Fruit fly (Drosophila melanogaster) whole organism, embryonic: ENCODE results near the gene CG11655.

Experiments used
- CG10267 ChIP-seq: fragments of 200-800 bp; sonication (Bioruptor generic); optimal IDR thresholded peaks from 2 replicates; lab custom pipeline; 2018; ENCODE audit warnings: missing biosample characterization, mild to moderate bottlenecking, missing genetic modification characterization, moderate library complexity
- CG10274 ChIP-seq: fragments of 200-800 bp; sonication (Bioruptor generic); optimal IDR thresholded peaks from 3 replicates; lab custom pipeline; 2017; ENCODE audit warnings: missing biosample characterization, mild to moderate bottlenecking, missing genetic modification characterization
- CG10543 ChIP-seq: fragments of 200-800 bp; sonication (Bioruptor generic); optimal IDR thresholded peaks from 3 replicates; lab custom pipeline; 2017; ENCODE audit warnings: missing biosample characterization, mild to moderate bottlenecking, missing genetic modification characterization, moderate library complexity
- CG10654 ChIP-seq: fragments of 200-800 bp; sonication (Bioruptor generic); optimal IDR thresholded peaks from 2 replicates; lab custom pipeline; 2016; ENCODE audit warnings: missing biosample characterization, missing genetic modification characterization
- CG11085 ChIP-seq: fragments of 200-800 bp; sonication (Bioruptor generic); IDR thresholded peaks from 2 replicates; pipeline ENCODE4 v1.3.6; 2022; ENCODE audit warnings: missing biosample characterization, missing genetic modification characterization
- CG11398 ChIP-seq: fragments of 200-800 bp; sonication (Bioruptor generic); optimal IDR thresholded peaks from 2 replicates; lab custom pipeline; 2016; ENCODE audit warnings: missing biosample characterization, missing genetic modification characterization
- CG11560 ChIP-seq: fragments of 200-800 bp; sonication (Bioruptor generic); IDR thresholded peaks from 3 replicates; pipeline ENCODE4 v1.3.6; 2022; ENCODE audit warnings: missing biosample characterization, missing genetic modification characterization
- CG11723 ChIP-seq: fragments of 200-800 bp; sonication (Bioruptor generic); optimal IDR thresholded peaks from 2 replicates; lab custom pipeline; 2017; ENCODE audit warnings: missing biosample characterization, mild to moderate bottlenecking, missing genetic modification characterization
- CG13894 ChIP-seq: fragments of 200-800 bp; sonication (Bioruptor generic); optimal IDR thresholded peaks from 3 replicates; lab custom pipeline; 2018; ENCODE audit warnings: missing biosample characterization, mild to moderate bottlenecking, missing genetic modification characterization, moderate library complexity
- CG14441 ChIP-seq: fragments of 200-800 bp; sonication (Bioruptor generic); IDR thresholded peaks from 2 replicates; pipeline ENCODE4 v1.3.6; 2022; ENCODE audit warnings: missing biosample characterization, missing genetic modification characterization
- CG15696 ChIP-seq: fragments of 200-800 bp; sonication (Bioruptor generic); optimal IDR thresholded peaks from 2 replicates; lab custom pipeline; 2019; ENCODE audit warnings: missing biosample characterization, mild to moderate bottlenecking, missing genetic modification characterization, moderate library complexity
- CG1602 ChIP-seq: fragments of 200-800 bp; sonication (Bioruptor generic); optimal IDR thresholded peaks from 3 replicates; lab custom pipeline; 2016; ENCODE audit warnings: missing biosample characterization, missing genetic modification characterization
- CG16815 ChIP-seq: fragments of 200-800 bp; sonication (Bioruptor generic); optimal IDR thresholded peaks from 3 replicates; lab custom pipeline; 2017; ENCODE audit warnings: missing biosample characterization, mild to moderate bottlenecking, missing genetic modification characterization
- CG17568 ChIP-seq: fragments of 200-800 bp; sonication (Bioruptor generic); optimal IDR thresholded peaks from 2 replicates; lab custom pipeline; 2018; ENCODE audit warnings: missing biosample characterization, mild to moderate bottlenecking, missing genetic modification characterization, moderate library complexity
- CG32767 ChIP-seq: fragments of 200-800 bp; sonication (Bioruptor generic); IDR thresholded peaks from 2 replicates; pipeline ENCODE4 v1.3.6; 2022; ENCODE audit warnings: missing biosample characterization, missing genetic modification characterization
- CG34376 ChIP-seq: fragments of 200-800 bp; sonication (Bioruptor generic); optimal IDR thresholded peaks from 2 replicates; lab custom pipeline; 2018; ENCODE audit warnings: missing biosample characterization, mild to moderate bottlenecking, missing genetic modification characterization
- CG34422 ChIP-seq: fragments of 200-800 bp; sonication (Bioruptor generic); IDR thresholded peaks from 3 replicates; pipeline ENCODE4 v1.3.6; 2022; ENCODE audit warnings: missing biosample characterization, missing genetic modification characterization
- CG43689 ChIP-seq: fragments of 200-800 bp; sonication (Bioruptor generic); IDR thresholded peaks from 2 replicates; pipeline ENCODE4 v1.3.6; 2022; ENCODE audit warnings: missing biosample characterization, missing genetic modification characterization
- CG4617 ChIP-seq: fragments of 200-800 bp; sonication (Bioruptor generic); optimal IDR thresholded peaks from 3 replicates; lab custom pipeline; 2016; ENCODE audit warnings: missing biosample characterization, missing genetic modification characterization, borderline replicate concordance
- CG6175 ChIP-seq: fragments of 200-800 bp; sonication (Bioruptor generic); IDR thresholded peaks from 3 replicates; pipeline ENCODE4 v1.3.6; 2022; ENCODE audit warnings: missing biosample characterization, missing genetic modification characterization
- CG6791 ChIP-seq: fragments of 200-800 bp; sonication (Bioruptor generic); IDR thresholded peaks from 3 replicates; pipeline ENCODE4 v1.3.6; 2022; ENCODE audit warnings: missing biosample characterization, missing genetic modification characterization; ENCODE audit not compliant: partially characterized antibody
- CG7745 ChIP-seq: fragments of 200-800 bp; sonication (Bioruptor generic); optimal IDR thresholded peaks from 2 replicates; lab custom pipeline; 2018; ENCODE audit warnings: missing biosample characterization, mild to moderate bottlenecking, missing genetic modification characterization, moderate library complexity
- CG8924 ChIP-seq: fragments of 200-800 bp; optimal IDR thresholded peaks from 3 replicates; lab custom pipeline; 2019; ENCODE audit warnings: missing biosample characterization, mild to moderate bottlenecking, missing genetic modification characterization, moderate library complexity
- Dll ChIP-seq: fragments of 200-800 bp; sonication (Bioruptor generic); IDR thresholded peaks from 4 replicates; pipeline ENCODE4 v1.3.6; 2022; ENCODE audit warnings: missing biosample characterization, missing genetic modification characterization; ENCODE audit not compliant: partially characterized antibody
- Fer1 ChIP-seq: fragments of 200-800 bp; sonication (Bioruptor generic); optimal IDR thresholded peaks from 2 replicates; lab custom pipeline; 2017; ENCODE audit warnings: missing biosample characterization, mild to moderate bottlenecking, missing genetic modification characterization
- Gsc ChIP-seq: fragments of 200-800 bp; sonication (Bioruptor generic); IDR thresholded peaks from 2 replicates; pipeline ENCODE4 v1.3.6; 2022; ENCODE audit warnings: missing biosample characterization, missing genetic modification characterization
- HmgZ ChIP-seq: fragments of 200-800 bp; sonication (Bioruptor generic); optimal IDR thresholded peaks from 2 replicates; lab custom pipeline; 2018; ENCODE audit warnings: missing biosample characterization, mild to moderate bottlenecking, missing genetic modification characterization
- Hsf ChIP-seq: fragments of 200-800 bp; sonication (Bioruptor generic); optimal IDR thresholded peaks from 3 replicates; lab custom pipeline; 2016; ENCODE audit warnings: missing biosample characterization, missing genetic modification characterization
- Lpt ChIP-seq: fragments of >200 bp; optimal IDR thresholded peaks from 2 replicates; lab custom pipeline; 2018; ENCODE audit warnings: missing biosample characterization, missing genetic modification characterization
- Nf-YB ChIP-seq: fragments of 200-800 bp; sonication (Bioruptor generic); optimal IDR thresholded peaks from 3 replicates; lab custom pipeline; 2019; ENCODE audit warnings: missing biosample characterization, mild to moderate bottlenecking, missing genetic modification characterization, moderate library complexity
- Oaz ChIP-seq: fragments of 200-800 bp; sonication (Bioruptor generic); IDR thresholded peaks from 2 replicates; pipeline ENCODE4 v1.3.6; 2022; ENCODE audit warnings: missing biosample characterization, missing genetic modification characterization
- Opbp ChIP-seq: fragments of 200-800 bp; sonication (Bioruptor generic); IDR thresholded peaks from 3 replicates; pipeline ENCODE4 v1.3.6; 2022; ENCODE audit warnings: missing biosample characterization, missing genetic modification characterization; ENCODE audit not compliant: partially characterized antibody
- Poxn ChIP-seq: fragments of 200-800 bp; sonication (Bioruptor generic); IDR thresholded peaks from 2 replicates; pipeline ENCODE4 v1.3.6; 2022; ENCODE audit warnings: missing biosample characterization, missing genetic modification characterization
- Scr ChIP-seq: fragments of 200-800 bp; sonication (Bioruptor generic); IDR thresholded peaks from 2 replicates; pipeline ENCODE4 v1.3.6; 2022; ENCODE audit warnings: missing biosample characterization, missing genetic modification characterization; ENCODE audit not compliant: partially characterized antibody
- Six4 ChIP-seq: fragments of 200-800 bp; sonication (Bioruptor generic); optimal IDR thresholded peaks from 2 replicates; lab custom pipeline; 2016; ENCODE audit warnings: missing biosample characterization, missing genetic modification characterization
- amos ChIP-seq: fragments of 200-800 bp; sonication (Bioruptor generic); IDR thresholded peaks from 2 replicates; pipeline ENCODE4 v1.3.6; 2022; ENCODE audit warnings: missing biosample characterization, missing genetic modification characterization; ENCODE audit not compliant: partially characterized antibody
- btn ChIP-seq: fragments of 200-800 bp; sonication (Bioruptor generic); optimal IDR thresholded peaks from 2 replicates; lab custom pipeline; 2016; ENCODE audit warnings: missing biosample characterization, missing genetic modification characterization
- crp ChIP-seq, 2 experiments: fragments of 200-800 bp; sonication (Bioruptor generic); optimal IDR thresholded peaks; 2 replicates in 1 of 2; 3 replicates in 1 of 2; lab custom pipeline; 2017; ENCODE audit warnings: missing biosample characterization in 2 of 2, missing genetic modification characterization in 2 of 2, mild to moderate bottlenecking in 1 of 2, moderate library complexity in 1 of 2
- disco-r ChIP-seq: fragments of 200-800 bp; sonication (Bioruptor generic); optimal IDR thresholded peaks from 2 replicates; lab custom pipeline; 2016; ENCODE audit warnings: missing biosample characterization, missing genetic modification characterization
- dysf ChIP-seq: fragments of 200-800 bp; sonication (Bioruptor generic); IDR thresholded peaks from 3 replicates; pipeline ENCODE4 v1.3.6; 2022; ENCODE audit warnings: missing biosample characterization, missing genetic modification characterization
- emc ChIP-seq: fragments of 200-800 bp; sonication (Bioruptor generic); optimal IDR thresholded peaks from 2 replicates; lab custom pipeline; 2016; ENCODE audit warnings: missing biosample characterization, missing genetic modification characterization
- en ChIP-seq: fragments of 200-800 bp; sonication (Bioruptor generic); optimal IDR thresholded peaks from 2 replicates; lab custom pipeline; 2016; ENCODE audit warnings: missing biosample characterization, missing genetic modification characterization
- grau ChIP-seq: fragments of 200-800 bp; optimal IDR thresholded peaks from 3 replicates; lab custom pipeline; 2019; ENCODE audit warnings: missing biosample characterization, mild to moderate bottlenecking, missing genetic modification characterization, moderate library complexity
- gro ChIP-seq: fragments of 200-800 bp; sonication (Bioruptor generic); optimal IDR thresholded peaks from 2 replicates; lab custom pipeline; 2016; ENCODE audit warnings: missing biosample characterization, missing genetic modification characterization
- gt ChIP-seq: fragments of 200-800 bp; sonication (Bioruptor generic); IDR thresholded peaks from 2 replicates; pipeline ENCODE4 v1.3.6; 2022; ENCODE audit warnings: missing biosample characterization, missing genetic modification characterization
- ham ChIP-seq: fragments of 200-800 bp; sonication (Bioruptor generic); IDR thresholded peaks from 2 replicates; pipeline ENCODE4 v1.3.6; 2022; ENCODE audit warnings: missing biosample characterization, missing genetic modification characterization
- jigr1 ChIP-seq: fragments of 200-800 bp; sonication (Bioruptor generic); IDR thresholded peaks from 3 replicates; pipeline ENCODE4 v1.3.6; 2022; ENCODE audit warnings: missing biosample characterization, missing genetic modification characterization
- lov ChIP-seq, 2 experiments: fragments of 200-800 bp in 1 of 2; fragments of >200 bp in 1 of 2; sonication (Bioruptor generic) in 1 of 2; IDR thresholded peaks in 1 of 2; optimal IDR thresholded peaks in 1 of 2; 2 replicates in 1 of 2; 3 replicates in 1 of 2; pipeline versions ENCODE4 v1.3.6 to Lab custom; 2017 to 2022; ENCODE audit warnings: missing biosample characterization in 1 of 2, missing genetic modification characterization in 1 of 2
- pzg ChIP-seq: fragments of 200-800 bp; sonication (Bioruptor generic); optimal IDR thresholded peaks from 3 replicates; lab custom pipeline; 2018; ENCODE audit warnings: missing biosample characterization, mild to moderate bottlenecking, missing genetic modification characterization, moderate library complexity
- sd ChIP-seq: fragments of 200-800 bp; sonication (Bioruptor generic); optimal IDR thresholded peaks from 3 replicates; lab custom pipeline; 2018; ENCODE audit warnings: missing biosample characterization, mild to moderate bottlenecking, missing genetic modification characterization, moderate library complexity
- sisA ChIP-seq: fragments of 200-800 bp; sonication (Bioruptor generic); IDR thresholded peaks from 2 replicates; pipeline ENCODE4 v1.3.6; 2022; ENCODE audit warnings: missing biosample characterization, missing genetic modification characterization

Gene CG11655

DNA sequence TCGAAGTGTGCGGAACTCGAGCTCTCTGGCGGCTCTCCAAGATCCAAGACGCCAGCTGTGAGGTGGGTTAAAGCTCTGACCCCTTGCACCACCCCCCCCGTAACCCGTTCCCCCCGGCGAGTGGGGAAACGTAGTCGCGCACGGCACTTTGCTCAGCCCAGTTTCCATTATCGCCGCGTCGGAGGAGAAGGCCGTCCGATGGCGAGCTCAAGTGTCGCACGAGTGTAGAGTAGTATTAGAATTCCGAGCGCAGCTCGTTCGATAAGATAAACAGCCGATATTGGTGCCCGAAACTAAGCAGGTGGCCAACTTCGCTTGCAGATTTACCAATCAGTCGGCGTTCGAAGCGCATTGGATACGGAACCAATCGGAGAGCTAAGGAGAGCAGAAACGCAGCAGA, 12.1 kb downstream of the CG11655 start (continued):
- TF ChIP-seq CG13894 (tag; lab: Kevin White, UChicago), result peak; percentile 42
- peak; percentile 84 for TF ChIP-seq CG34376 (GFP tag; lab: Kevin White, UChicago)
- TF ChIP-seq Gsc, result no peak
- no peak for TF ChIP-seq CG10654 (GFP tag; lab: Kevin White, UChicago)
- TF ChIP-seq CG10543 (GFP tag; lab: Kevin White, UChicago), result peak; percentile 89
- no peak for TF ChIP-seq CG16815
- TF ChIP-seq CG43689 (GFP tag; lab: Robert Waterston, UW), result no peak
- no peak for TF ChIP-seq CG11398 (GFP tag; lab: Kevin White, UChicago)
- no peak for TF ChIP-seq CG10274
- TF ChIP-seq CG34422, result 0 out of 3 replicates have a peak, but pooled peaks have one; percentile 26
- no peak for TF ChIP-seq Opbp
- TF ChIP-seq Scr (GFP tag; lab: Robert Waterston, UW), result 0 out of 2 replicates have a peak, but pooled peaks have one; percentile 12
- TF ChIP-seq Oaz (GFP tag; lab: Robert Waterston, UW), result no peak
- TF ChIP-seq CG15696 (tag; lab: Kevin White, UChicago), result no peak
- no peak for TF ChIP-seq CG6175
- TF ChIP-seq Lpt, result no peak
- TF ChIP-seq sd, result no peak
- TF ChIP-seq dysf (GFP tag; lab: Robert Waterston, UW), result no peak
- no peak for TF ChIP-seq btn (GFP tag; lab: Kevin White, UChicago)
- no peak for TF ChIP-seq disco-r (GFP tag; lab: Kevin White, UChicago)
- no peak for TF ChIP-seq CG14441 (GFP tag; lab: Robert Waterston, UW)
- peak; percentile 24; the same call in 1 of the 2 replicates for TF ChIP-seq amos (GFP tag; lab: Robert Waterston, UW)
- no peak for TF ChIP-seq gt (GFP tag; lab: Robert Waterston, UW)
- no peak for TF ChIP-seq CG7745 (tag; lab: Kevin White, UChicago)
- TF ChIP-seq CG11560, result no peak
- TF ChIP-seq Poxn, result no peak
- TF ChIP-seq CG1602, result no peak
- no peak for TF ChIP-seq emc
- TF ChIP-seq en, result no peak
- no peak for TF ChIP-seq CG6791 (GFP tag; lab: Robert Waterston, UW)
- no peak for TF ChIP-seq CG11085 (GFP tag; lab: Robert Waterston, UW)
- TF ChIP-seq CG32767 (GFP tag; lab: Robert Waterston, UW), result no peak
- no peak for TF ChIP-seq gro (GFP tag; lab: Kevin White, UChicago)
- no peak for TF ChIP-seq Hsf (GFP tag; lab: Kevin White, UChicago)
- TF ChIP-seq Fer1 (GFP tag; lab: Kevin White, UChicago), result peak; percentile 7
- no peak for TF ChIP-seq pzg (GFP tag; lab: Kevin White, UChicago)
- no peak for TF ChIP-seq Six4 (GFP tag; lab: Kevin White, UChicago)
- TF ChIP-seq Nf-YB (GFP tag; lab: Kevin White, UChicago), result no peak
- TF ChIP-seq lov (optimal IDR thresholded peaks at IDR 0.05; lab: Kevin White, UChicago), result no peak
- no peak for TF ChIP-seq lov (GFP tag; IDR thresholded peaks at IDR 0.05; lab: Robert Waterston, UW)
- peak in 1 of 2 experiments; percentile 35 for TF ChIP-seq crp (GFP tag; optimal IDR thresholded peaks at IDR 0.05; lab: Kevin White, UChicago)
- no peak for TF ChIP-seq Dll
- no peak for TF ChIP-seq CG10267 (tag; lab: Kevin White, UChicago)
- no peak for TF ChIP-seq CG4617
- TF ChIP-seq CG17568 (GFP tag; lab: Kevin White, UChicago), result no peak
- TF ChIP-seq HmgZ (tag; lab: Kevin White, UChicago), result peak; percentile 22
- no peak for TF ChIP-seq sisA (GFP tag; lab: Robert Waterston, UW)
- TF ChIP-seq grau (tag; lab: Kevin White, UChicago), result no peak
- no peak for TF ChIP-seq CG11723
- TF ChIP-seq CG8924 (tag; lab: Kevin White, UChicago), result no peak
- no peak for TF ChIP-seq ham (GFP tag; lab: Robert Waterston, UW)
- TF ChIP-seq jigr1, result no peak
